Worm (Caenorhabditis elegans) whole organism, L2 larva: ENCODE data around the gene egl-5.

ENCODE experiments used
- C34F6.9 ChIP-seq: fragments of 150-350 bp; optimal IDR thresholded peaks from 2 replicates; lab custom pipeline; 2014; ENCODE audit warnings: missing biosample characterization, missing genetic modification characterization
- F13H6.1 ChIP-seq: sonication (generic microtip); optimal IDR thresholded peaks from 2 replicates; lab custom pipeline; 2016; ENCODE audit warnings: missing genetic modification characterization, missing compliant biosample characterization
- ZK546.5 ChIP-seq: sonication (generic microtip); optimal IDR thresholded peaks from 2 replicates; lab custom pipeline; 2017; ENCODE audit warnings: missing biosample characterization, missing genetic modification characterization
- alr-1 ChIP-seq: fragments of 150-350 bp; optimal IDR thresholded peaks from 2 replicates; lab custom pipeline; 2014; ENCODE audit warnings: missing biosample characterization, missing genetic modification characterization
- ama-1 ChIP-seq: fragments of 150-350 bp; optimal IDR thresholded peaks from 2 replicates; lab custom pipeline; 2018; ENCODE audit warnings: inconsistent platforms
- blmp-1 ChIP-seq: sonication (generic microtip); optimal IDR thresholded peaks from 2 replicates; lab custom pipeline; 2017; ENCODE audit warnings: missing genetic modification characterization, mild to moderate bottlenecking, missing compliant biosample characterization, antibody characterized with exemption, moderate library complexity; ENCODE audit not compliant: insufficient read depth
- ceh-16 ChIP-seq: fragments of 150-350 bp; optimal IDR thresholded peaks from 2 replicates; lab custom pipeline; 2014; ENCODE audit warnings: missing biosample characterization, missing genetic modification characterization
- ceh-82 ChIP-seq: fragments of 150-350 bp; optimal IDR thresholded peaks from 2 replicates; lab custom pipeline; 2014; ENCODE audit warnings: missing biosample characterization, missing genetic modification characterization
- dmd-4 ChIP-seq: sonication (generic microtip); optimal IDR thresholded peaks from 2 replicates; lab custom pipeline; 2017; ENCODE audit warnings: missing biosample characterization, missing genetic modification characterization
- egl-27 ChIP-seq: sonication (generic microtip); optimal IDR thresholded peaks from 3 replicates; lab custom pipeline; 2017; ENCODE audit warnings: missing biosample characterization, missing genetic modification reagents, missing genetic modification characterization
- elt-1 ChIP-seq: fragments of 150-350 bp; optimal IDR thresholded peaks from 2 replicates; lab custom pipeline; 2014; ENCODE audit warnings: missing biosample characterization, missing genetic modification characterization
- elt-3 ChIP-seq: sonication (generic microtip); optimal IDR thresholded peaks from 2 replicates; lab custom pipeline; 2017; ENCODE audit warnings: missing biosample characterization, missing genetic modification characterization
- fos-1 ChIP-seq: fragments of 150-350 bp; optimal IDR thresholded peaks from 2 replicates; lab custom pipeline; 2014; ENCODE audit warnings: missing biosample characterization, missing genetic modification characterization
- gmeb-1 ChIP-seq: fragments of 150-350 bp; optimal IDR thresholded peaks from 2 replicates; lab custom pipeline; 2014; ENCODE audit warnings: missing biosample characterization, missing genetic modification characterization
- lin-11 ChIP-seq: fragments of 150-350 bp; sonication (generic microtip); optimal IDR thresholded peaks from 2 replicates; lab custom pipeline; 2014; ENCODE audit warnings: missing biosample characterization, missing genetic modification characterization, inconsistent platforms, mixed read lengths
- lin-13 ChIP-seq: fragments of 150-350 bp; optimal IDR thresholded peaks from 2 replicates; lab custom pipeline; 2014; ENCODE audit warnings: missing biosample characterization, missing genetic modification reagents, missing genetic modification characterization
- lin-39 ChIP-seq: fragments of 150-350 bp; optimal IDR thresholded peaks from 2 replicates; lab custom pipeline; 2014; ENCODE audit warnings: missing biosample characterization, missing genetic modification reagents, missing genetic modification characterization
- lsy-2 ChIP-seq, 2 experiments: fragments of 150-350 bp in 1 of 2; sonication (generic microtip) in 1 of 2; optimal IDR thresholded peaks; 2 replicates each; lab custom pipeline; 2014 to 2017; ENCODE audit warnings: missing biosample characterization in 2 of 2, missing genetic modification characterization in 2 of 2
- mab-5 ChIP-seq: fragments of 150-350 bp; optimal IDR thresholded peaks from 2 replicates; lab custom pipeline; 2014; ENCODE audit warnings: missing biosample characterization, missing genetic modification characterization
- mbf-1 ChIP-seq: sonication (generic microtip); optimal IDR thresholded peaks from 2 replicates; lab custom pipeline; 2017; ENCODE audit warnings: missing biosample characterization, missing genetic modification characterization
- mdl-1 ChIP-seq, 2 experiments: fragments of 150-350 bp in 1 of 2; sonication (generic microtip) in 1 of 2; optimal IDR thresholded peaks; 2 replicates each; lab custom pipeline; 2017; ENCODE audit warnings: missing biosample characterization in 2 of 2, missing genetic modification characterization in 2 of 2
- nhr-11 ChIP-seq: fragments of 150-350 bp; optimal IDR thresholded peaks from 2 replicates; lab custom pipeline; 2014; ENCODE audit warnings: missing biosample characterization, missing genetic modification characterization
- nhr-12 ChIP-seq: fragments of 150-350 bp; optimal IDR thresholded peaks from 2 replicates; lab custom pipeline; 2014; ENCODE audit warnings: missing biosample characterization, missing genetic modification characterization
- nhr-25 ChIP-seq: fragments of 150-350 bp; sonication (generic microtip); optimal IDR thresholded peaks from 3 replicates; lab custom pipeline; 2014; ENCODE audit warnings: missing biosample characterization, missing genetic modification characterization
- nhr-6 ChIP-seq: fragments of 150-350 bp; optimal IDR thresholded peaks from 2 replicates; lab custom pipeline; 2014; ENCODE audit warnings: missing biosample characterization, missing genetic modification characterization
- nhr-77 ChIP-seq: fragments of 150-350 bp; optimal IDR thresholded peaks from 2 replicates; lab custom pipeline; 2014; ENCODE audit warnings: missing biosample characterization, missing genetic modification characterization
- peb-1 ChIP-seq: fragments of 150-350 bp; optimal IDR thresholded peaks from 2 replicates; lab custom pipeline; 2014; ENCODE audit warnings: missing biosample characterization, missing genetic modification characterization
- sem-4 ChIP-seq: fragments of 150-350 bp; optimal IDR thresholded peaks from 2 replicates; lab custom pipeline; 2014; ENCODE audit warnings: missing biosample characterization, missing genetic modification reagents, missing genetic modification characterization
- skn-1 ChIP-seq: sonication (generic microtip); optimal IDR thresholded peaks from 2 replicates; lab custom pipeline; 2017; ENCODE audit warnings: missing biosample characterization, missing genetic modification characterization
- sma-9 ChIP-seq, 2 experiments: fragments of 150-350 bp in 1 of 2; sonication (generic microtip) in 1 of 2; optimal IDR thresholded peaks; 2 replicates each; lab custom pipeline; 2014 to 2016; ENCODE audit warnings: missing genetic modification characterization in 2 of 2, mild to moderate bottlenecking in 1 of 2, missing biosample characterization in 1 of 2, missing compliant biosample characterization in 1 of 2, missing genetic modification reagents in 1 of 2, moderate library complexity in 1 of 2
- unc-39 ChIP-seq: fragments of 150-350 bp; optimal IDR thresholded peaks from 2 replicates; lab custom pipeline; 2014; ENCODE audit warnings: missing biosample characterization, missing genetic modification characterization
- unc-55 ChIP-seq: fragments of 150-350 bp; sonication (generic microtip); optimal IDR thresholded peaks from 3 replicates; lab custom pipeline; 2014; ENCODE audit warnings: missing biosample characterization, missing genetic modification reagents, missing genetic modification characterization
- unc-62 ChIP-seq: fragments of 150-350 bp; optimal IDR thresholded peaks from 2 replicates; lab custom pipeline; 2014; ENCODE audit warnings: missing biosample characterization, missing genetic modification reagents, missing genetic modification characterization
- zag-1 ChIP-seq: fragments of 150-350 bp; optimal IDR thresholded peaks from 2 replicates; lab custom pipeline; 2014; ENCODE audit warnings: missing biosample characterization, missing genetic modification characterization
- ztf-1 ChIP-seq: fragments of 200-800 bp; sonication (Bioruptor generic); conservative IDR thresholded peaks from 2 replicates; pipeline ENCODE4 v1.3.6; 2022; ENCODE audit warnings: missing genetic modification characterization, missing compliant biosample characterization
- ztf-11 ChIP-seq: sonication (generic microtip); optimal IDR thresholded peaks from 2 replicates; lab custom pipeline; 2017; ENCODE audit warnings: missing biosample characterization, missing genetic modification characterization
- ztf-4 ChIP-seq: fragments of 150-350 bp; optimal IDR thresholded peaks from 2 replicates; lab custom pipeline; 2014; ENCODE audit warnings: missing biosample characterization, missing genetic modification characterization

Gene egl-5

ce11 chrIII:7773791-7774190 lies 40.4 kb upstream of the egl-5 start:
- TF ChIP-seq mbf-1 (tag; lab: Kevin White, UChicago): no peak
- no peak for TF ChIP-seq mab-5 (tag; lab: Kevin White, UChicago)
- no peak for TF ChIP-seq ceh-82
- no peak for TF ChIP-seq lin-13 (GFP tag; lab: Kevin White, UChicago)
- no peak for TF ChIP-seq zag-1 (tag; lab: Kevin White, UChicago)
- no peak for TF ChIP-seq ZK546.5 (tag; lab: Kevin White, UChicago)
- TF ChIP-seq ztf-1: no peak
- TF ChIP-seq blmp-1 (tag; lab: Kevin White, UChicago): no peak
- no peak for TF ChIP-seq egl-27
- TF ChIP-seq lin-39 (tag; lab: Kevin White, UChicago): no peak
- TF ChIP-seq alr-1 (tag; lab: Kevin White, UChicago): no peak
- no peak for TF ChIP-seq dmd-4 (tag; lab: Kevin White, UChicago)
- TF ChIP-seq gmeb-1 (tag; lab: Kevin White, UChicago): no peak
- no peak for TF ChIP-seq sma-9 (GFP tag; optimal IDR thresholded peaks at IDR 0.05; lab: Kevin White, UChicago)
- TF ChIP-seq sma-9 (tag; optimal IDR thresholded peaks at IDR 0.05; lab: Kevin White, UChicago): no peak
- TF ChIP-seq ztf-4: no peak
- no peak for TF ChIP-seq ceh-16 (tag; lab: Kevin White, UChicago)

- TF ChIP-seq elt-1: no peak
- no peak for TF ChIP-seq zag-1 (tag; lab: Kevin White, UChicago)
- no peak for TF ChIP-seq nhr-6 (tag; lab: Kevin White, UChicago)
- no peak for TF ChIP-seq peb-1 (tag; lab: Kevin White, UChicago)
- TF ChIP-seq sma-9 (GFP tag; optimal IDR thresholded peaks at IDR 0.05; lab: Kevin White, UChicago): no peak
- no peak for TF ChIP-seq sma-9 (tag; optimal IDR thresholded peaks at IDR 0.05; lab: Kevin White, UChicago)
- TF ChIP-seq fos-1 (tag; lab: Kevin White, UChicago): no peak
- no peak for TF ChIP-seq mab-5 (tag; lab: Kevin White, UChicago)
- no peak for TF ChIP-seq C34F6.9 (tag; lab: Kevin White, UChicago)
- TF ChIP-seq ztf-1: no peak
- TF ChIP-seq ztf-11 (tag; lab: Kevin White, UChicago): no peak
- TF ChIP-seq nhr-11 (tag; lab: Kevin White, UChicago): no peak
- TF ChIP-seq elt-3 (tag; lab: Kevin White, UChicago): no peak
- TF ChIP-seq gmeb-1 (tag; lab: Kevin White, UChicago): no peak
- TF ChIP-seq lin-11 (tag; lab: Kevin White, UChicago): no peak
Measured at ce11 chrIII:7775983-7776440, 38.2 kb upstream of the egl-5 start, which contains the start of gene bath-15. bath-15 (minus strand) TSS chrIII:7776033.

ce11 chrIII:7778530-7778929 lies 35.6 kb upstream of the egl-5 start:
- no peak for TF ChIP-seq nhr-6 (tag; lab: Kevin White, UChicago)
- no peak for TF ChIP-seq elt-3 (tag; lab: Kevin White, UChicago)
- no peak for TF ChIP-seq nhr-25 (tag; lab: Kevin White, UChicago)
- no peak for TF ChIP-seq fos-1 (tag; lab: Kevin White, UChicago)
- no peak for TF ChIP-seq alr-1 (tag; lab: Kevin White, UChicago)
- TF ChIP-seq sem-4 (tag; lab: Kevin White, UChicago): no peak
- TF ChIP-seq ZK546.5 (tag; lab: Kevin White, UChicago): no peak
- no peak for TF ChIP-seq lin-39 (tag; lab: Kevin White, UChicago)
- TF ChIP-seq nhr-12 (tag; lab: Kevin White, UChicago): no peak
- TF ChIP-seq unc-55: no peak
- TF ChIP-seq blmp-1 (tag; lab: Kevin White, UChicago): no peak
- no peak for TF ChIP-seq skn-1 (tag; lab: Kevin White, UChicago)
- peak in 1 of 2 experiments; percentile 91 for TF ChIP-seq lsy-2 (tag; optimal IDR thresholded peaks at IDR 0.05; lab: Kevin White, UChicago)
- TF ChIP-seq mbf-1 (tag; lab: Kevin White, UChicago): no peak
- TF ChIP-seq mab-5 (tag; lab: Kevin White, UChicago): peak; percentile 89
- TF ChIP-seq egl-27: no peak
- TF ChIP-seq mdl-1 (tag; optimal IDR thresholded peaks at IDR 0.05; lab: Kevin White, UChicago): no peak
- TF ChIP-seq zag-1 (tag; lab: Kevin White, UChicago): no peak
- no peak for TF ChIP-seq unc-62 (GFP tag; lab: Kevin White, UChicago)
- no peak for TF ChIP-seq ama-1 (lab: Kevin White, UChicago)
- TF ChIP-seq lin-13 (GFP tag; lab: Kevin White, UChicago): no peak
- no peak for TF ChIP-seq nhr-77
- TF ChIP-seq F13H6.1: peak; percentile 14
- TF ChIP-seq unc-39 (tag; lab: Kevin White, UChicago): no peak
